Fruit fly (Drosophila melanogaster): ENCODE results near the gene Cad87A.
A peak's percentile ranks its signal among the peaks of the same experiment; 100 is the strongest.

- TF ChIP-seq CG8089 (GFP tag; optimal IDR thresholded peaks at IDR 0.05) (no peak), CG6272 (GFP tag; IDR thresholded peaks at IDR 0.05) (0 out of 2 replicates have a peak, but pooled peaks have one; percentile 15), Jarid2 (GFP tag; optimal IDR thresholded peaks at IDR 0.05) (no peak), CG10959 (GFP tag; IDR thresholded peaks at IDR 0.05) (peak; percentile 28; the same call in 1 of the 2 replicates), CG10147 (GFP tag; optimal IDR thresholded peaks at IDR 0.05) (peak; percentile 25), cato (GFP tag; optimal IDR thresholded peaks at IDR 0.05; ENCODE audit: borderline replicate concordance) (no peak), chinmo (GFP tag; IDR thresholded peaks at IDR 0.05; ENCODE audit: partially characterized antibody) (no peak), CG2889 (GFP tag; IDR thresholded peaks at IDR 0.05) (no peak), CG5180 (GFP tag; optimal IDR thresholded peaks at IDR 0.05) (peak; percentile 20), Hr78 (GFP tag; optimal IDR thresholded peaks at IDR 0.05) (no peak), crp (GFP tag; optimal IDR thresholded peaks at IDR 0.05) (no peak)
These were observed 76.2 kb downstream of the Cad87A start for dm6 chr3R:11872692-11873091.

Measured in whole organism, embryonic.